Fruit fly (Drosophila melanogaster) whole organism, embryonic: ENCODE results near the gene ND-B17.2.

Experiments
- Antp ChIP-seq: fragments of 200-800 bp; sonication (Bioruptor generic); optimal IDR thresholded peaks from 3 replicates; lab custom pipeline; 2016; ENCODE audit warnings: missing biosample characterization, missing genetic modification characterization
- Atf-2 ChIP-seq: fragments of 200-800 bp; sonication (Bioruptor generic); optimal IDR thresholded peaks from 2 replicates; lab custom pipeline; 2016; ENCODE audit warnings: missing biosample characterization, missing genetic modification characterization
- Blimp-1 ChIP-seq: fragments of 200-800 bp; sonication (Bioruptor generic); optimal IDR thresholded peaks from 3 replicates; lab custom pipeline; 2018; ENCODE audit warnings: missing biosample characterization, missing genetic modification characterization, mild to moderate bottlenecking, moderate library complexity, missing genetic modification reagents
- CG10979 ChIP-seq: fragments of 200-800 bp; sonication (Bioruptor generic); optimal IDR thresholded peaks from 2 replicates; lab custom pipeline; 2018; ENCODE audit warnings: missing biosample characterization, mild to moderate bottlenecking, missing genetic modification characterization, moderate library complexity
- CG11695 ChIP-seq: fragments of 200-800 bp; sonication (Bioruptor generic); IDR thresholded peaks from 3 replicates; pipeline ENCODE4 v1.3.6; 2022; ENCODE audit warnings: missing biosample characterization, missing genetic modification characterization
- CG11723 ChIP-seq: fragments of 200-800 bp; sonication (Bioruptor generic); optimal IDR thresholded peaks from 2 replicates; lab custom pipeline; 2017; ENCODE audit warnings: missing biosample characterization, mild to moderate bottlenecking, missing genetic modification characterization
- CG13287 ChIP-seq: fragments of 200-800 bp; sonication (Bioruptor generic); IDR thresholded peaks from 2 replicates; pipeline ENCODE4 v1.3.6; 2022; ENCODE audit warnings: missing biosample characterization, missing genetic modification characterization; ENCODE audit not compliant: partially characterized antibody
- CG13424 ChIP-seq: fragments of 200-800 bp; sonication (Bioruptor generic); optimal IDR thresholded peaks from 2 replicates; lab custom pipeline; 2019; ENCODE audit warnings: missing biosample characterization, mild to moderate bottlenecking, missing genetic modification characterization, moderate library complexity
- CG13775 ChIP-seq: fragments of 200-800 bp; sonication (Bioruptor generic); optimal IDR thresholded peaks from 3 replicates; lab custom pipeline; 2017; ENCODE audit warnings: missing biosample characterization, mild to moderate bottlenecking, missing genetic modification characterization
- CG1529 ChIP-seq: fragments of 200-800 bp; sonication (Bioruptor generic); optimal IDR thresholded peaks from 3 replicates; lab custom pipeline; 2018; ENCODE audit warnings: missing biosample characterization, missing genetic modification characterization
- CG17361 ChIP-seq: fragments of 200-800 bp; sonication (Bioruptor generic); IDR thresholded peaks from 3 replicates; pipeline ENCODE4 v1.3.6; 2022; ENCODE audit warnings: missing biosample characterization, missing genetic modification characterization
- CG17612 ChIP-seq: fragments of 200-800 bp; sonication (Bioruptor generic); IDR thresholded peaks from 2 replicates; pipeline ENCODE4 v1.3.6; 2022; ENCODE audit warnings: missing biosample characterization, missing genetic modification characterization
- CG31365 ChIP-seq: fragments of 200-800 bp; sonication (Bioruptor generic); optimal IDR thresholded peaks from 2 replicates; lab custom pipeline; 2018; ENCODE audit warnings: missing biosample characterization, mild to moderate bottlenecking, missing genetic modification characterization
- CG42726 ChIP-seq: fragments of 200-800 bp; sonication (Bioruptor generic); IDR thresholded peaks from 2 replicates; pipeline ENCODE4 v1.3.6; 2022; ENCODE audit warnings: missing biosample characterization, missing genetic modification characterization; ENCODE audit not compliant: partially characterized antibody
- CG4617 ChIP-seq: fragments of 200-800 bp; sonication (Bioruptor generic); optimal IDR thresholded peaks from 3 replicates; lab custom pipeline; 2016; ENCODE audit warnings: missing biosample characterization, missing genetic modification characterization, borderline replicate concordance
- CG6689 ChIP-seq: fragments of 200-800 bp; sonication (Bioruptor generic); IDR thresholded peaks from 2 replicates; pipeline ENCODE4 v1.3.6; 2022; ENCODE audit warnings: missing biosample characterization, missing genetic modification characterization
- CG7928 ChIP-seq: fragments of 200-800 bp; sonication (Bioruptor generic); optimal IDR thresholded peaks from 2 replicates; lab custom pipeline; 2017; ENCODE audit warnings: missing biosample characterization, mild to moderate bottlenecking, missing genetic modification characterization
- CG8281 ChIP-seq: fragments of 200-800 bp; sonication (Bioruptor generic); optimal IDR thresholded peaks from 2 replicates; lab custom pipeline; 2018; ENCODE audit warnings: missing biosample characterization, mild to moderate bottlenecking, missing genetic modification characterization, moderate library complexity
- CG8388 ChIP-seq: fragments of 200-800 bp; sonication (Bioruptor generic); optimal IDR thresholded peaks from 2 replicates; lab custom pipeline; 2019; ENCODE audit warnings: missing biosample characterization, mild to moderate bottlenecking, missing genetic modification characterization, moderate library complexity
- CG8924 ChIP-seq: fragments of 200-800 bp; optimal IDR thresholded peaks from 3 replicates; lab custom pipeline; 2019; ENCODE audit warnings: missing biosample characterization, mild to moderate bottlenecking, missing genetic modification characterization, moderate library complexity
- CG9437 ChIP-seq: fragments of 200-800 bp; sonication (Bioruptor generic); optimal IDR thresholded peaks from 2 replicates; lab custom pipeline; 2018; ENCODE audit warnings: missing biosample characterization, mild to moderate bottlenecking, missing genetic modification characterization
- ERR ChIP-seq: fragments of 200-800 bp; sonication (Bioruptor generic); optimal IDR thresholded peaks from 2 replicates; lab custom pipeline; 2016; ENCODE audit warnings: missing biosample characterization, missing genetic modification characterization
- HHEX ChIP-seq: fragments of 200-800 bp; sonication (Bioruptor generic); optimal IDR thresholded peaks from 3 replicates; lab custom pipeline; 2017; ENCODE audit warnings: missing biosample characterization, mild to moderate bottlenecking, missing genetic modification characterization, missing genetic modification reagents
- HmgD ChIP-seq: fragments of 200-800 bp; sonication (Bioruptor generic); optimal IDR thresholded peaks from 3 replicates; lab custom pipeline; 2016; ENCODE audit warnings: missing biosample characterization, missing genetic modification characterization
- Jarid2 ChIP-seq: fragments of 200-800 bp; sonication (Bioruptor generic); optimal IDR thresholded peaks from 3 replicates; lab custom pipeline; 2017; ENCODE audit warnings: mild to moderate bottlenecking, missing biosample characterization, missing genetic modification reagents, missing genetic modification characterization
- Kr ChIP-seq: fragments of 200-800 bp; sonication (Bioruptor generic); optimal IDR thresholded peaks from 2 replicates; lab custom pipeline; 2017; ENCODE audit warnings: missing biosample characterization, mild to moderate bottlenecking, missing genetic modification characterization
- Lhr ChIP-seq: fragments of 200-800 bp; sonication (Bioruptor generic); optimal IDR thresholded peaks from 3 replicates; lab custom pipeline; 2017; ENCODE audit warnings: mild to moderate bottlenecking, missing biosample characterization, missing genetic modification reagents, missing genetic modification characterization
- Max ChIP-seq: fragments of 200-800 bp; sonication (Bioruptor generic); optimal IDR thresholded peaks from 2 replicates; lab custom pipeline; 2016; ENCODE audit warnings: missing biosample characterization, mild to moderate bottlenecking, missing genetic modification characterization
- Neu2 ChIP-seq: fragments of 200-800 bp; sonication (Bioruptor generic); optimal IDR thresholded peaks from 3 replicates; lab custom pipeline; 2016; ENCODE audit warnings: missing biosample characterization, missing genetic modification characterization, borderline replicate concordance
- Scr ChIP-seq: fragments of 200-800 bp; sonication (Bioruptor generic); IDR thresholded peaks from 2 replicates; pipeline ENCODE4 v1.3.6; 2022; ENCODE audit warnings: missing biosample characterization, missing genetic modification characterization; ENCODE audit not compliant: partially characterized antibody
- Stat92E ChIP-seq, 3 experiments: fragments of >200 bp in 2 of 3; fragments of 200-800 bp in 1 of 3; sonication (Bioruptor generic) in 1 of 3; optimal IDR thresholded peaks; 2 replicates each; lab custom pipeline; 2017 to 2019; ENCODE audit warnings: missing biosample characterization in 3 of 3, missing genetic modification characterization in 3 of 3, mild to moderate bottlenecking in 1 of 3, moderate library complexity in 1 of 3
- Trl ChIP-seq, 3 experiments: fragments of >200 bp in 2 of 3; fragments of 200-800 bp in 1 of 3; sonication (Bioruptor generic) in 1 of 3; optimal IDR thresholded peaks; 2 replicates in 1 of 3; 3 replicates in 2 of 3; lab custom pipeline; 2016 to 2017; ENCODE audit warnings: missing biosample characterization in 1 of 3, missing genetic modification characterization in 1 of 3
- bowl ChIP-seq: fragments of 200-800 bp; sonication (Bioruptor generic); IDR thresholded peaks from 2 replicates; pipeline ENCODE4 v1.3.6; 2022; ENCODE audit warnings: missing biosample characterization, missing genetic modification characterization
- cato ChIP-seq: fragments of 200-800 bp; sonication (Bioruptor generic); optimal IDR thresholded peaks from 2 replicates; lab custom pipeline; 2016; ENCODE audit warnings: missing biosample characterization, missing genetic modification characterization, borderline replicate concordance
- danr ChIP-seq: fragments of 200-800 bp; sonication (Bioruptor generic); IDR thresholded peaks from 2 replicates; pipeline ENCODE4 v1.3.6; 2022; ENCODE audit warnings: missing biosample characterization, missing genetic modification characterization
- dmrt99B ChIP-seq: fragments of 200-800 bp; sonication (Bioruptor generic); optimal IDR thresholded peaks from 2 replicates; lab custom pipeline; 2018; ENCODE audit warnings: missing biosample characterization, mild to moderate bottlenecking, missing genetic modification characterization, moderate library complexity
- fru ChIP-seq: fragments of >200 bp; optimal IDR thresholded peaks from 2 replicates; lab custom pipeline; 2017
- her ChIP-seq: fragments of 200-800 bp; sonication (Bioruptor generic); optimal IDR thresholded peaks from 2 replicates; lab custom pipeline; 2016; ENCODE audit warnings: missing biosample characterization, missing genetic modification characterization
- lbe ChIP-seq: fragments of 200-800 bp; sonication (Bioruptor generic); optimal IDR thresholded peaks from 2 replicates; lab custom pipeline; 2016; ENCODE audit warnings: missing biosample characterization, mild to moderate bottlenecking, missing genetic modification characterization
- nerfin-1 ChIP-seq: fragments of 200-800 bp; sonication (Bioruptor generic); optimal IDR thresholded peaks from 3 replicates; lab custom pipeline; 2019; ENCODE audit warnings: missing biosample characterization, mild to moderate bottlenecking, missing genetic modification characterization, moderate library complexity
- sc ChIP-seq, 3 experiments: fragments of >200 bp in 2 of 3; fragments of 200-800 bp in 1 of 3; sonication (Bioruptor generic) in 1 of 3; optimal IDR thresholded peaks; 2 replicates in 2 of 3; 3 replicates in 1 of 3; lab custom pipeline; 2017; ENCODE audit warnings: mild to moderate bottlenecking in 1 of 3, missing biosample characterization in 1 of 3, missing genetic modification characterization in 1 of 3, missing genetic modification reagents in 1 of 3
- slbo ChIP-seq: fragments of 200-800 bp; sonication (Bioruptor generic); IDR thresholded peaks from 2 replicates; pipeline ENCODE4 v1.3.6; 2022; ENCODE audit warnings: missing biosample characterization, missing genetic modification characterization
- stwl ChIP-seq: fragments of 200-800 bp; sonication (Bioruptor generic); optimal IDR thresholded peaks from 3 replicates; lab custom pipeline; 2018; ENCODE audit warnings: missing biosample characterization, mild to moderate bottlenecking, missing genetic modification characterization, moderate library complexity
- twi ChIP-seq: fragments of 200-800 bp; optimal IDR thresholded peaks from 2 replicates; lab custom pipeline; 2019; ENCODE audit warnings: missing biosample characterization, mild to moderate bottlenecking, missing genetic modification characterization, moderate library complexity
- unpg ChIP-seq: fragments of 200-800 bp; sonication (Bioruptor generic); optimal IDR thresholded peaks from 3 replicates; lab custom pipeline; 2018; ENCODE audit warnings: missing biosample characterization, mild to moderate bottlenecking, missing genetic modification characterization, moderate library complexity
- vnd ChIP-seq: fragments of 200-800 bp; sonication (Bioruptor generic); IDR thresholded peaks from 3 replicates; pipeline ENCODE4 v1.3.6; 2022; ENCODE audit warnings: missing biosample characterization, missing genetic modification characterization; ENCODE audit not compliant: partially characterized antibody
- zf30C ChIP-seq: fragments of 200-800 bp; sonication (Bioruptor generic); optimal IDR thresholded peaks from 3 replicates; lab custom pipeline; 2018; ENCODE audit warnings: missing biosample characterization, mild to moderate bottlenecking, missing genetic modification characterization

The ND-B17.2 gene

DNA sequence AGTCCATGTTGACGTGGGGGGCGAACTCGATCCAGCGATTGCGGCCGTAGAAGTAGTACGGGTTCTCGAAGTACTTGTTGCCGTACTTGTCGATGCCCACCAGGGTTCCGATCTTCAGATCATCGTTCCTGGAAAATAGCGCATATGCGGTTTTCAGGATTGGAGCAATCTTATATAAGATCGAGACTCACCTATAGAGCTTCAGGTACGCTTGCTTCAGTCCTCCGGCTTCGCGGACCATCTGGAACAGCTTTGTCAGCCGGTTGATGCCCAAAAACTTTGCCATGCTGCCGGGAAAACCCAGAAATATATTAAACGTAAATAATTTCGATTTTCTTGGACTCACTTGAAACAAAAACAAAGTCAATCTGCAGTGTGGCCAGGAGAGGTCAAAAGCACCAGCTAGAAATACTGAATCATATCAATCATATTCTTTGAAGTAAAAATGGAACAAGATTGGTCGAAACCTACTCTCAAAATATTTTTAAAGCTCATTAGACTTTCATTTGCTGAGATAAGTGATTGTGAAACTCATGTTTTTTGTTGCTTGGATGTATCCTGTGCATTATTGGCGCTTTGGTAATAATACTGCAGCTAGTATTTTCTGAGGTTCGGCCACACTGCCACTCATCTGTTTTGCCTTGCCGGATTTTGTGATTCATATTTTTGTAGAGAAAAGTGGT lies at the start of gene ND-B17.2, which contains the start of gene Arpc5 (continued):
- TF ChIP-seq zf30C (no peak), Kr (GFP tag; lab: Kevin White, UChicago) (no peak), Scr (peak; percentile 43; the same call in 1 of the 2 replicates), CG4617 (GFP tag; lab: Kevin White, UChicago) (peak; percentile 78), CG8281 (tag; lab: Kevin White, UChicago) (no peak), Max (GFP tag; lab: Kevin White, UChicago) (no peak), Jarid2 (no peak), dmrt99B (tag; lab: Kevin White, UChicago) (no peak), CG11723 (GFP tag; lab: Kevin White, UChicago) (no peak), Blimp-1 (GFP tag; lab: Kevin White, UChicago) (no peak), cato (GFP tag; lab: Kevin White, UChicago) (no peak), unpg (no peak), CG13287 (GFP tag; lab: Robert Waterston, UW) (peak; percentile 47; the same call in 1 of the 2 replicates), CG13424 (peak; percentile 15), slbo (GFP tag; lab: Robert Waterston, UW) (no peak), CG17361 (GFP tag; lab: Robert Waterston, UW) (peak; percentile 47; the same call in 1 of the 3 replicates), danr (GFP tag; lab: Robert Waterston, UW) (no peak), HHEX (no peak), CG17612 (GFP tag; lab: Robert Waterston, UW) (no peak), CG8924 (tag; lab: Kevin White, UChicago) (no peak), twi (tag; lab: Kevin White, UChicago) (peak; percentile 76), her (no peak), CG13775 (GFP tag; lab: Kevin White, UChicago) (peak; percentile 29), CG31365 (no peak), CG10979 (peak; percentile 33), HmgD (GFP tag; lab: Kevin White, UChicago) (peak; percentile 33), nerfin-1 (peak; percentile 42), CG8388 (GFP tag; lab: Kevin White, UChicago) (no peak), CG7928 (GFP tag; lab: Kevin White, UChicago) (no peak), Antp (peak; percentile 18), vnd (no peak), Trl (optimal IDR thresholded peaks at IDR 0.05; lab: Kevin White, UChicago) (no peak), Trl (GFP tag; optimal IDR thresholded peaks at IDR 0.05; lab: Kevin White, UChicago) (no peak), Lhr (GFP tag; lab: Kevin White, UChicago) (peak; percentile 49), Atf-2 (GFP tag; lab: Kevin White, UChicago) (peak; percentile 8), CG11695 (GFP tag; lab: Robert Waterston, UW) (no peak), sc (optimal IDR thresholded peaks at IDR 0.05; lab: Kevin White, UChicago) (no peak), sc (GFP tag; optimal IDR thresholded peaks at IDR 0.05; lab: Kevin White, UChicago) (no peak), Neu2 (GFP tag; lab: Kevin White, UChicago) (no peak), CG42726 (GFP tag; lab: Robert Waterston, UW) (no peak), CG6689 (GFP tag; lab: Robert Waterston, UW) (no peak), fru (lab: Kevin White, UChicago) (no peak), stwl (tag; lab: Kevin White, UChicago) (peak; percentile 75), Stat92E (GFP tag; optimal IDR thresholded peaks at IDR 0.05; lab: Kevin White, UChicago) (peak in 1 of 3 experiments; percentile 22), lbe (no peak), ERR (no peak), CG1529 (no peak), CG9437 (GFP tag; lab: Kevin White, UChicago) (no peak), bowl (GFP tag; lab: Robert Waterston, UW) (no peak)
